Worm (Caenorhabditis elegans) whole organism, L4 larva: ENCODE measurements around the gene hot-4.

ENCODE experiments used
- Y105C5A.15 ChIP-seq: fragments of 200-800 bp; sonication (Bioruptor generic); IDR thresholded peaks from 2 replicates; pipeline ENCODE4 v1.3.6; 2022; ENCODE audit warnings: missing genetic modification characterization, missing compliant biosample characterization
- ZK337.2 ChIP-seq: fragments of 200-800 bp; sonication (Bioruptor generic); IDR thresholded peaks from 2 replicates; pipeline ENCODE4 v1.3.6; 2022; ENCODE audit warnings: missing genetic modification reagents, missing genetic modification characterization, missing compliant biosample characterization
- daf-8 ChIP-seq: fragments of 200-800 bp; sonication (Bioruptor generic); IDR thresholded peaks from 2 replicates; pipeline ENCODE4 v1.3.6; 2022; ENCODE audit warnings: missing genetic modification characterization, missing compliant biosample characterization
- fos-1 ChIP-seq: fragments of 150-350 bp; optimal IDR thresholded peaks from 2 replicates; lab custom pipeline; 2014; ENCODE audit warnings: missing biosample characterization, missing genetic modification characterization
- lin-1 ChIP-seq: fragments of 200-800 bp; sonication (Bioruptor generic); IDR thresholded peaks from 2 replicates; pipeline ENCODE4 v1.3.6; 2022; ENCODE audit warnings: missing genetic modification reagents, missing genetic modification characterization, missing compliant biosample characterization
- nhr-10 ChIP-seq: fragments of 150-350 bp; optimal IDR thresholded peaks from 2 replicates; lab custom pipeline; 2014; ENCODE audit warnings: missing biosample characterization, missing genetic modification characterization
- nhr-237 ChIP-seq: sonication (generic microtip); optimal IDR thresholded peaks from 2 replicates; lab custom pipeline; 2017; ENCODE audit warnings: missing biosample characterization, missing genetic modification characterization
- nhr-42 ChIP-seq: fragments of 200-800 bp; sonication (Bioruptor generic); IDR thresholded peaks from 2 replicates; pipeline ENCODE4 v1.3.6; 2022; ENCODE audit warnings: missing genetic modification characterization, missing compliant biosample characterization
- nhr-6 ChIP-seq: fragments of 150-350 bp; optimal IDR thresholded peaks from 2 replicates; lab custom pipeline; 2014; ENCODE audit warnings: missing biosample characterization, missing genetic modification characterization
- nhr-77 ChIP-seq: fragments of 150-350 bp; optimal IDR thresholded peaks from 2 replicates; lab custom pipeline; 2014; ENCODE audit warnings: missing biosample characterization, missing genetic modification characterization
- skn-1 ChIP-seq: fragments of 150-350 bp; optimal IDR thresholded peaks from 2 replicates; lab custom pipeline; 2014; ENCODE audit warnings: missing biosample characterization, missing genetic modification characterization
- snpc-4 ChIP-seq: fragments of 150-350 bp; optimal IDR thresholded peaks from 2 replicates; lab custom pipeline; 2014; ENCODE audit warnings: missing biosample characterization, missing genetic modification characterization
- unc-62 ChIP-seq, 3 experiments: fragments of 150-350 bp in 1 of 3; sonication (generic microtip); optimal IDR thresholded peaks in 2 of 3; peaks in 1 of 3; 1 replicate in 1 of 3; 2 replicates in 2 of 3; lab custom pipeline; 2014 to 2017; ENCODE audit warnings: missing biosample characterization in 3 of 3, missing genetic modification characterization in 3 of 3, missing genetic modification reagents in 3 of 3, missing genotype in 1 of 3

DNA sequence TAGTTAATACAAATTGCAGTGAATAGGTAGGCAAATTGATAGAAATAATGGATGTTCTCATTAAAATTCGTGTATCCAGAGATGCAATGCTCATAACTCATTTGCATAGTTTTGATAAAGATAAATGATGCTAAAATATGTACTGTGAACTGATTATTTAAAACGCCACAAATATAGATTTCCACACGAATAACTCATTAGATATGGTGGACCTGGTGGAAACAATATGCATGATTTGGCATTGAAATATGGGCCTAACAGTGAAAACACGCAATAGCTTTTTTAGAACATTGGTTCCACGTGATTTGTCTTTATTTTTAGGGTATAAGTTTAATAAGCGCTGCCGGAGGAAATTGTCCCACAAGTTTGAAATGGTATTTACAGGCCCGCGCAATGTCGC lies 53.1 kb downstream of the hot-4 start, which contains the start of gene srg-3:
- no peak for TF ChIP-seq nhr-237 (tag; lab: Kevin White, UChicago)
- no peak for TF ChIP-seq skn-1 (tag; lab: Kevin White, UChicago)
- no peak for TF ChIP-seq nhr-42 (GFP tag; lab: Robert Waterston, UW)
- no peak for TF ChIP-seq lin-1 (GFP tag; lab: Robert Waterston, UW)
- TF ChIP-seq ZK337.2 (GFP tag; lab: Robert Waterston, UW), result no peak
- no peak for TF ChIP-seq fos-1 (tag; lab: Kevin White, UChicago)
- TF ChIP-seq unc-62 (GFP tag; optimal IDR thresholded peaks at IDR 0.05 in 1 of 2; lab: Kevin White, UChicago), result peak in 1 of 2 experiments; percentile 47
- no peak for TF ChIP-seq unc-62 (tag; optimal IDR thresholded peaks at IDR 0.05; lab: Kevin White, UChicago)
- TF ChIP-seq nhr-10 (tag; lab: Kevin White, UChicago), result no peak
- TF ChIP-seq nhr-77 (tag; lab: Kevin White, UChicago), result no peak
- no peak for TF ChIP-seq snpc-4
- TF ChIP-seq daf-8, result no peak
- TF ChIP-seq nhr-6, result no peak
- TF ChIP-seq Y105C5A.15, result no peak
